Worm (Caenorhabditis elegans) whole organism, young adult: ENCODE measurements around the gene cct-6.

Experiments used
- B0019.2 ChIP-seq: fragments of 200-800 bp; sonication (Bioruptor generic); conservative IDR thresholded peaks from 2 replicates; pipeline ENCODE4 v1.3.6; 2022; ENCODE audit warnings: missing genetic modification reagents, missing genetic modification characterization, missing compliant biosample characterization
- C06A6.2 ChIP-seq: fragments of 200-800 bp; sonication (Bioruptor generic); conservative IDR thresholded peaks from 2 replicates; pipeline ENCODE4 v1.3.6; 2022; ENCODE audit warnings: missing genetic modification characterization, missing compliant biosample characterization
- D2030.7 ChIP-seq: fragments of 200-800 bp; sonication (Bioruptor generic); IDR thresholded peaks from 2 replicates; pipeline ENCODE4 v1.3.6; 2022; ENCODE audit warnings: missing genetic modification reagents, missing genetic modification characterization, missing compliant biosample characterization
- F49E8.2 ChIP-seq: sonication (generic microtip); optimal IDR thresholded peaks from 3 replicates; lab custom pipeline; 2017; ENCODE audit warnings: missing genetic modification characterization, mild to moderate bottlenecking, missing compliant biosample characterization, antibody characterized with exemption, moderate library complexity; ENCODE audit not compliant: insufficient read depth
- F52B5.7 ChIP-seq: sonication (generic microtip); optimal IDR thresholded peaks from 2 replicates; lab custom pipeline; 2016; ENCODE audit warnings: mild to moderate bottlenecking, missing genetic modification characterization, missing compliant biosample characterization
- F57A8.1 ChIP-seq: fragments of 200-800 bp; sonication (Bioruptor generic); optimal IDR thresholded peaks from 2 replicates; lab custom pipeline; 2018; ENCODE audit warnings: mild to moderate bottlenecking, missing genetic modification characterization, moderate library complexity, missing compliant biosample characterization
- K11D2.4 ChIP-seq: fragments of 200-800 bp; sonication (Bioruptor generic); IDR thresholded peaks from 2 replicates; pipeline ENCODE4 v1.3.6; 2022; ENCODE audit warnings: missing genetic modification reagents, missing genetic modification characterization, missing compliant biosample characterization
- T26A5.8 ChIP-seq: sonication (generic microtip); optimal IDR thresholded peaks from 2 replicates; lab custom pipeline; 2016; ENCODE audit warnings: missing genetic modification characterization, missing compliant biosample characterization
- Y56A3A.18 ChIP-seq: fragments of 200-800 bp; sonication (Bioruptor generic); IDR thresholded peaks from 2 replicates; pipeline ENCODE4 v1.3.6; 2022; ENCODE audit warnings: missing genetic modification reagents, missing genetic modification characterization, missing compliant biosample characterization
- ama-1 ChIP-seq, 3 experiments: fragments of 150-350 bp in 1 of 3; sonication (generic microtip) in 2 of 3; optimal IDR thresholded peaks; 2 replicates each; lab custom pipeline; 2014 to 2018; ENCODE audit warnings: missing biosample characterization in 2 of 3, missing genetic modification characterization in 2 of 3, missing genetic modification reagents in 2 of 3
- aptf-3 ChIP-seq: fragments of 200-800 bp; sonication (Bioruptor generic); IDR thresholded peaks from 2 replicates; pipeline ENCODE4 v1.3.6; 2022; ENCODE audit warnings: missing genetic modification characterization, missing compliant biosample characterization
- atf-7 ChIP-seq: sonication (generic microtip); optimal IDR thresholded peaks from 2 replicates; lab custom pipeline; 2017; ENCODE audit warnings: mild to moderate bottlenecking, missing genetic modification characterization, missing compliant biosample characterization
- attf-3 ChIP-seq: fragments of 200-800 bp; sonication (Bioruptor generic); conservative IDR thresholded peaks from 2 replicates; pipeline ENCODE4 v1.3.6; 2022; ENCODE audit warnings: missing genetic modification reagents, missing genetic modification characterization, missing compliant biosample characterization
- attf-6 ChIP-seq: fragments of 200-800 bp; sonication (Bioruptor generic); IDR thresholded peaks from 2 replicates; pipeline ENCODE4 v1.3.6; 2022; ENCODE audit warnings: missing genetic modification reagents, missing genetic modification characterization, missing compliant biosample characterization
- cebp-1 ChIP-seq, 2 experiments: fragments of 200-800 bp in 1 of 2; sonication (Bioruptor generic) in 1 of 2; sonication (generic microtip) in 1 of 2; IDR thresholded peaks in 1 of 2; optimal IDR thresholded peaks in 1 of 2; 2 replicates each; pipeline versions ENCODE4 v1.3.6 to Lab custom; 2017 to 2022; ENCODE audit warnings: missing compliant biosample characterization in 2 of 2, missing genetic modification characterization in 2 of 2, mild to moderate bottlenecking in 1 of 2, missing genetic modification reagents in 1 of 2, moderate library complexity in 1 of 2
- dox-1 ChIP-seq: fragments of 200-800 bp; sonication (Bioruptor generic); IDR thresholded peaks from 2 replicates; pipeline ENCODE4 v1.3.6; 2022; ENCODE audit warnings: missing genetic modification reagents, missing genetic modification characterization, missing compliant biosample characterization
- egl-18 ChIP-seq: fragments of 200-800 bp; sonication (Bioruptor generic); IDR thresholded peaks from 2 replicates; pipeline ENCODE4 v1.3.6; 2022; ENCODE audit warnings: missing genetic modification reagents, missing genetic modification characterization, missing compliant biosample characterization
- egl-44 ChIP-seq: fragments of 200-800 bp; sonication (Bioruptor generic); IDR thresholded peaks from 2 replicates; pipeline ENCODE4 v1.3.6; 2022; ENCODE audit warnings: missing genetic modification reagents, missing genetic modification characterization, missing compliant biosample characterization
- fkh-3 ChIP-seq: sonication (generic microtip); optimal IDR thresholded peaks from 2 replicates; lab custom pipeline; 2016; ENCODE audit warnings: mild to moderate bottlenecking, missing genetic modification characterization, missing compliant biosample characterization
- hlh-12 ChIP-seq: sonication (generic microtip); optimal IDR thresholded peaks from 2 replicates; lab custom pipeline; 2016; ENCODE audit warnings: missing genetic modification characterization, missing compliant biosample characterization
- hmg-1.2 ChIP-seq: fragments of 200-800 bp; sonication (Bioruptor generic); IDR thresholded peaks from 2 replicates; pipeline ENCODE4 v1.3.6; 2022; ENCODE audit warnings: missing genetic modification reagents, missing genetic modification characterization, missing compliant biosample characterization
- hmg-20 ChIP-seq: fragments of 200-800 bp; sonication (Bioruptor generic); IDR thresholded peaks from 2 replicates; pipeline ENCODE4 v1.3.6; 2022; ENCODE audit warnings: missing genetic modification reagents, missing genetic modification characterization, missing compliant biosample characterization
- hsf-1 ChIP-seq: fragments of 200-800 bp; sonication (Bioruptor generic); IDR thresholded peaks from 2 replicates; pipeline ENCODE4 v1.3.6; 2022; ENCODE audit warnings: missing genetic modification reagents, missing genetic modification characterization, missing compliant biosample characterization
- let-607 ChIP-seq, 2 experiments: fragments of 200-800 bp in 1 of 2; sonication (Bioruptor generic) in 1 of 2; sonication (generic microtip) in 1 of 2; optimal IDR thresholded peaks; 2 replicates each; lab custom pipeline; 2016 to 2018; ENCODE audit warnings: mild to moderate bottlenecking in 2 of 2, missing compliant biosample characterization in 2 of 2, missing genetic modification characterization in 2 of 2, moderate library complexity in 2 of 2, missing genotype in 1 of 2
- lin-35 ChIP-seq, 3 experiments: fragments of 150-350 bp in 2 of 3; sonication (generic microtip) in 1 of 3; optimal IDR thresholded peaks; 2 replicates each; lab custom pipeline; 2014 to 2018; ENCODE audit warnings: missing biosample characterization in 3 of 3, missing genetic modification characterization in 3 of 3, missing genetic modification reagents in 3 of 3
- lin-54 ChIP-seq: fragments of 200-800 bp; sonication (Bioruptor generic); optimal IDR thresholded peaks from 2 replicates; lab custom pipeline; 2018; ENCODE audit warnings: mild to moderate bottlenecking, missing genetic modification characterization, missing compliant biosample characterization
- lsy-27 ChIP-seq: sonication (generic microtip); optimal IDR thresholded peaks from 2 replicates; lab custom pipeline; 2017; ENCODE audit warnings: missing genetic modification characterization, mild to moderate bottlenecking, missing compliant biosample characterization, antibody characterized with exemption, missing genotype, borderline replicate concordance; ENCODE audit not compliant: insufficient read depth
- madf-3 ChIP-seq: fragments of 200-800 bp; sonication (Bioruptor generic); IDR thresholded peaks from 2 replicates; pipeline ENCODE4 v1.3.6; 2022; ENCODE audit warnings: missing genetic modification reagents, missing genetic modification characterization, missing compliant biosample characterization
- madf-8 ChIP-seq: fragments of 200-800 bp; sonication (Bioruptor generic); conservative IDR thresholded peaks from 2 replicates; pipeline ENCODE4 v1.3.6; 2022; ENCODE audit warnings: missing genetic modification reagents, missing genetic modification characterization, missing compliant biosample characterization
- mel-28 ChIP-seq: sonication (generic microtip); optimal IDR thresholded peaks from 2 replicates; lab custom pipeline; 2016; ENCODE audit warnings: borderline replicate concordance, mild to moderate bottlenecking, missing genetic modification characterization, missing compliant biosample characterization
- mes-4 ChIP-seq: sonication (generic microtip); optimal IDR thresholded peaks from 2 replicates; lab custom pipeline; 2016; ENCODE audit warnings: missing genotype, missing genetic modification characterization, missing compliant biosample characterization
- nhr-179 ChIP-seq: sonication (generic microtip); optimal IDR thresholded peaks from 2 replicates; lab custom pipeline; 2016; ENCODE audit warnings: mild to moderate bottlenecking, missing genetic modification characterization, missing compliant biosample characterization
- nhr-27 ChIP-seq: fragments of 200-800 bp; sonication (Bioruptor generic); optimal IDR thresholded peaks from 2 replicates; lab custom pipeline; 2018; ENCODE audit warnings: mild to moderate bottlenecking, missing genetic modification characterization, moderate library complexity, missing compliant biosample characterization
- nhr-80 ChIP-seq: sonication (generic microtip); optimal IDR thresholded peaks from 2 replicates; lab custom pipeline; 2016; ENCODE audit warnings: missing genetic modification characterization, missing compliant biosample characterization
- pbrm-1 ChIP-seq: fragments of 200-800 bp; sonication (Bioruptor generic); IDR thresholded peaks from 2 replicates; pipeline ENCODE4 v1.3.6; 2022; ENCODE audit warnings: missing genetic modification reagents, missing genetic modification characterization, missing compliant biosample characterization
- pha-4 ChIP-seq: fragments of 150-350 bp; sonication (generic microtip); optimal IDR thresholded peaks from 2 replicates; lab custom pipeline; 2014; ENCODE audit warnings: missing biosample characterization, missing genetic modification reagents, missing genetic modification characterization
- sea-2 ChIP-seq: fragments of 200-800 bp; sonication (Bioruptor generic); IDR thresholded peaks from 2 replicates; pipeline ENCODE4 v1.3.6; 2022; ENCODE audit warnings: missing genetic modification characterization, missing compliant biosample characterization
- tbp1 ChIP-seq: fragments of 200-800 bp; sonication (Bioruptor generic); optimal IDR thresholded peaks from 2 replicates; lab custom pipeline; 2018; ENCODE audit warnings: mild to moderate bottlenecking, missing genetic modification characterization, missing compliant biosample characterization
- tlf-1 ChIP-seq: fragments of 200-800 bp; sonication (Bioruptor generic); optimal IDR thresholded peaks from 2 replicates; lab custom pipeline; 2018; ENCODE audit warnings: mild to moderate bottlenecking, missing genetic modification characterization, missing compliant biosample characterization
- ztf-26 ChIP-seq: sonication (generic microtip); optimal IDR thresholded peaks from 2 replicates; lab custom pipeline; 2017; ENCODE audit warnings: missing genetic modification characterization, missing compliant biosample characterization
- ztf-28 ChIP-seq: fragments of 200-800 bp; sonication (Bioruptor generic); IDR thresholded peaks from 2 replicates; pipeline ENCODE4 v1.3.6; 2022; ENCODE audit warnings: missing genetic modification reagents, missing genetic modification characterization, missing compliant biosample characterization
- ztf-3 ChIP-seq: fragments of 200-800 bp; sonication (Bioruptor generic); optimal IDR thresholded peaks from 2 replicates; lab custom pipeline; 2018; ENCODE audit warnings: mild to moderate bottlenecking, missing genetic modification characterization, missing compliant biosample characterization
- ztf-6 ChIP-seq: fragments of 200-800 bp; sonication (Bioruptor generic); IDR thresholded peaks from 2 replicates; pipeline ENCODE4 v1.3.6; 2022; ENCODE audit warnings: missing genetic modification reagents, missing genetic modification characterization, missing compliant biosample characterization

cct-6 gene

DNA sequence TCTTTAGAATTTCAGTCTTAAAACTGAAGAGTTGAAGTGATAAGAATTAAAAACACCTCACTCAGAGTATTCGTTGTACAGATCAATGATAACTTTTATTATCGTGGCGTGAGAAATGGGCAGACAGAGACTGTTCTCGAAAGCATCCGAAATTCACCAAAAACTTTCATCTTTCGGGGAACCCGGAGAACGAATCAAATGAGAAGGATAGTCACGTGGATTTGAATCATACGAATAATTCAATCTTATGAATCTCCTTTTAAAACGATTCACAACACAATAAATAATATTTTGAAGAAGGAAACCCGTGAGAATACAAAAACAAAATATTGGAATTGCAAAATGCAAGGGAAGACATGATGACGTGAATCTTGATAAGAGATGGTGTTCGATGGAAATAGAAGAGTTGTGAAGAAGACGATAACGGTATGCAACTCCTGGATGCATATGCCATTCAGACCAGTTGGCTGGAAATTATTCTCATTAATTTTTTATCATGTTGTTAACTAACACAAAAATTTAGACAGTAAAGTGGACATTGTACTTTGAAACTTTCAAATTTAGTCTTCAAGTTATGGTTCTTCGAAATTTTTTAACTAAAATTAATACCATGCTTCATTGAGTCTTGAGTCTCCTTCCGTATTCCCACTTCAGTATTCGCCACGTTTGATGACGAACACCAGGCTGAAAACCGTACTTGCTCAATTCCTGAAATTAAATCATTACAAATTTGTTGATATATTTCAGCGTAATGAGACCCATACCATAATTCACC, 21.6 kb upstream of the cct-6 start:
- peak; percentile 2 for TF ChIP-seq ztf-26 (tag; lab: Kevin White, UChicago)
- TF ChIP-seq K11D2.4 (GFP tag; lab: Robert Waterston, UW), result no peak
- TF ChIP-seq nhr-80 (tag; lab: Kevin White, UChicago), result peak; percentile 29
- no peak for TF ChIP-seq madf-8 (GFP tag; lab: Robert Waterston, UW)
- no peak for TF ChIP-seq D2030.7
- peak in 1 of 2 experiments; percentile 27 for TF ChIP-seq let-607 (tag; optimal IDR thresholded peaks at IDR 0.05; lab: Kevin White, UChicago)
- 0 out of 2 replicates have a peak, but pooled peaks have one; percentile 20 for TF ChIP-seq hsf-1 (GFP tag; lab: Robert Waterston, UW)
- TF ChIP-seq lsy-27 (tag; lab: Kevin White, UChicago), result no peak
- TF ChIP-seq lin-54 (GFP tag; lab: Kevin White, UChicago), result peak; percentile 4
- TF ChIP-seq attf-3 (GFP tag; lab: Robert Waterston, UW), result no peak
- no peak for TF ChIP-seq cebp-1 (GFP tag; IDR thresholded peaks at IDR 0.05; lab: Robert Waterston, UW)
- peak; percentile 8 for TF ChIP-seq cebp-1 (tag; optimal IDR thresholded peaks at IDR 0.05; lab: Kevin White, UChicago)
- TF ChIP-seq egl-44, result no peak
- 0 out of 2 replicates have a peak, but pooled peaks have one; percentile 7 for TF ChIP-seq hmg-1.2
- TF ChIP-seq ama-1 (optimal IDR thresholded peaks at IDR 0.05; lab: Kevin White, UChicago), result peak; percentile 43
- no peak for TF ChIP-seq ama-1 (GFP tag; optimal IDR thresholded peaks at IDR 0.05; lab: Kevin White, UChicago)
- TF ChIP-seq tlf-1 (GFP tag; lab: Kevin White, UChicago), result no peak

ce11 chrIII:5876140-5876675, 20.7 kb upstream of the cct-6 start, which contains the start of gene aldo-2:
TSS of gene aldo-2 (minus strand) at chrIII:5876625.
- TF ChIP-seq cebp-1 (GFP tag; IDR thresholded peaks at IDR 0.05; lab: Robert Waterston, UW), result no peak
- peak; percentile 42 for TF ChIP-seq cebp-1 (tag; optimal IDR thresholded peaks at IDR 0.05; lab: Kevin White, UChicago)
- no peak for TF ChIP-seq fkh-3
- TF ChIP-seq atf-7, result no peak
- TF ChIP-seq nhr-27 (tag; lab: Kevin White, UChicago), result no peak
- no peak for TF ChIP-seq hlh-12 (tag; lab: Kevin White, UChicago)
- no peak for TF ChIP-seq pha-4 (tag; lab: Kevin White, UChicago)
- TF ChIP-seq aptf-3, result 0 out of 2 replicates have a peak, but pooled peaks have one; percentile 72
- TF ChIP-seq hmg-20, result no peak
- TF ChIP-seq egl-18 (GFP tag; lab: Robert Waterston, UW), result no peak
- peak; percentile 25 for TF ChIP-seq ztf-26 (tag; lab: Kevin White, UChicago)
- no peak for TF ChIP-seq attf-3 (GFP tag; lab: Robert Waterston, UW)
- peak; percentile 49; the same call in 1 of the 2 replicates for TF ChIP-seq Y56A3A.18 (GFP tag; lab: Robert Waterston, UW)
- TF ChIP-seq ztf-3 (GFP tag; lab: Kevin White, UChicago), result no peak
- no peak for TF ChIP-seq sea-2 (GFP tag; lab: Robert Waterston, UW)
- TF ChIP-seq F49E8.2, result peak; percentile 15
- peak; percentile 76 for TF ChIP-seq B0019.2 (GFP tag; lab: Robert Waterston, UW)
- no peak for TF ChIP-seq nhr-179 (tag; lab: Kevin White, UChicago)
- TF ChIP-seq attf-6 (GFP tag; lab: Robert Waterston, UW), result peak; percentile 41; the same call in 1 of the 2 replicates
- TF ChIP-seq T26A5.8 (tag; lab: Kevin White, UChicago), result no peak
- peak; percentile 56; the same call in 1 of the 2 replicates for TF ChIP-seq pbrm-1 (GFP tag; lab: Robert Waterston, UW)
- TF ChIP-seq mes-4 (tag; lab: Kevin White, UChicago), result no peak
- peak; percentile 50; the same call in 1 of the 2 replicates for TF ChIP-seq ztf-28 (GFP tag; lab: Robert Waterston, UW)
- TF ChIP-seq C06A6.2 (GFP tag; lab: Robert Waterston, UW), result no peak
- TF ChIP-seq madf-8 (GFP tag; lab: Robert Waterston, UW), result peak; percentile 97
- TF ChIP-seq mel-28 (tag; lab: Kevin White, UChicago), result no peak
- TF ChIP-seq dox-1, result peak; percentile 86
- no peak for TF ChIP-seq F52B5.7 (tag; lab: Kevin White, UChicago)
- 0 out of 2 replicates have a peak, but pooled peaks have one; percentile 22 for TF ChIP-seq ztf-6 (GFP tag; lab: Robert Waterston, UW)
- no peak for TF ChIP-seq F57A8.1 (GFP tag; lab: Kevin White, UChicago)
- peak; percentile 55 for TF ChIP-seq tbp1 (GFP tag; lab: Kevin White, UChicago)
- peak; percentile 92 for TF ChIP-seq madf-3
- TF ChIP-seq lin-35 (GFP tag; optimal IDR thresholded peaks at IDR 0.05; lab: Kevin White, UChicago), result peak in 1 of 3 experiments; percentile 20
